1 fruit fly cellular context compared by ENCODE assay signal in genomic region chr3R:31604409-31605116, dm6.
TF ChIP-seq lines count a peak whose summit lies in the region.

No protein-coding gene starts in this region.

TF ChIP-seq in whole organism, embryonic, 481 proteins besides CTCF, POLR2A, EP300 and RAD21 (continued from another document):
- peak; percentile 90 for TF ChIP-seq chinmo (GFP tag; IDR thresholded peaks at IDR 0.05; lab: Robert Waterston, UW; ENCODE audit: partially characterized antibody)
- TF ChIP-seq gcm (GFP tag; optimal IDR thresholded peaks at IDR 0.05; lab: Kevin White, UChicago): peak; percentile 62
- TF ChIP-seq CG1647 (GFP tag; optimal IDR thresholded peaks at IDR 0.05; lab: Kevin White, UChicago): no peak
- no peak for TF ChIP-seq C15 (GFP tag; IDR thresholded peaks at IDR 0.05; lab: Robert Waterston, UW)
- TF ChIP-seq CG2129 (GFP tag; IDR thresholded peaks at IDR 0.05; lab: Robert Waterston, UW; ENCODE audit: partially characterized antibody): no peak
- TF ChIP-seq CG1832 (GFP tag; optimal IDR thresholded peaks at IDR 0.05; lab: Kevin White, UChicago): no peak
